Fruit fly (Drosophila melanogaster): Measurements from ENCODE around the gene Akap200.

The Akap200 gene

dm6 chr2L:8424662-8425208, 9.2 kb downstream of the Akap200 start (continued):
- TF ChIP-seq MBD-R2 (GFP tag; IDR thresholded peaks at IDR 0.05) (no peak), CG11696 (GFP tag; IDR thresholded peaks at IDR 0.05) (no peak), CG17612 (GFP tag; IDR thresholded peaks at IDR 0.05) (no peak), CG7987 (GFP tag; optimal IDR thresholded peaks at IDR 0.05) (no peak), CG13894 (tag; optimal IDR thresholded peaks at IDR 0.05) (peak; percentile 87), zen (tag; optimal IDR thresholded peaks at IDR 0.05) (no peak), ssp (GFP tag; IDR thresholded peaks at IDR 0.05) (no peak), ewg (GFP tag; optimal IDR thresholded peaks at IDR 0.05) (peak; percentile 78), trh (GFP tag; optimal IDR thresholded peaks at IDR 0.05) (no peak), tgo (GFP tag; IDR thresholded peaks at IDR 0.05) (no peak), wor (GFP tag; IDR thresholded peaks at IDR 0.05) (no peak), Deaf1 (tag; optimal IDR thresholded peaks at IDR 0.05) (peak; percentile 45), CG6854 (GFP tag; optimal IDR thresholded peaks at IDR 0.05) (no peak), Opbp (GFP tag; IDR thresholded peaks at IDR 0.05; ENCODE audit: partially characterized antibody) (no peak), sd (tag; optimal IDR thresholded peaks at IDR 0.05) (peak; percentile 39), CG17328 (GFP tag; IDR thresholded peaks at IDR 0.05) (no peak), CG13123 (GFP tag; optimal IDR thresholded peaks at IDR 0.05) (no peak), da (GFP tag; optimal IDR thresholded peaks at IDR 0.05) (no peak), E2f1 (GFP tag; IDR thresholded peaks at IDR 0.05) (no peak), CG6765 (GFP tag; optimal IDR thresholded peaks at IDR 0.05) (no peak), CG34422 (GFP tag; IDR thresholded peaks at IDR 0.05) (no peak; the same call in 2 of the 3 replicates), CG4360 (GFP tag; IDR thresholded peaks at IDR 0.05) (0 out of 2 replicates have a peak, but pooled peaks have one; percentile 11), chinmo (GFP tag; IDR thresholded peaks at IDR 0.05; ENCODE audit: partially characterized antibody) (0 out of 4 replicates have a peak, but pooled peaks have one; percentile 13), CG6272 (GFP tag; IDR thresholded peaks at IDR 0.05) (no peak), vvl (GFP tag; IDR thresholded peaks at IDR 0.05) (no peak), unc-4 (GFP tag; IDR thresholded peaks at IDR 0.05; ENCODE audit: partially characterized antibody) (no peak), Aef1 (GFP tag; IDR thresholded peaks at IDR 0.05) (no peak), Abd-B (GFP tag; optimal IDR thresholded peaks at IDR 0.05) (no peak), Hr3 (GFP tag; optimal IDR thresholded peaks at IDR 0.05) (no peak), CG10366 (GFP tag; IDR thresholded peaks at IDR 0.05) (no peak), CG7357 (GFP tag; IDR thresholded peaks at IDR 0.05) (no peak), HHEX (GFP tag; optimal IDR thresholded peaks at IDR 0.05) (no peak), crc (GFP tag; optimal IDR thresholded peaks at IDR 0.05) (no peak), odd (GFP tag; optimal IDR thresholded peaks at IDR 0.05) (no peak), ac (GFP tag; optimal IDR thresholded peaks at IDR 0.05) (no peak), br (optimal IDR thresholded peaks at IDR 0.05) (no peak), Hsf (GFP tag; optimal IDR thresholded peaks at IDR 0.05) (no peak), CTCF (GFP tag; optimal IDR thresholded peaks at IDR 0.05) (no peak), sug (tag; optimal IDR thresholded peaks at IDR 0.05) (no peak), CG3838 (GFP tag; optimal IDR thresholded peaks at IDR 0.05) (no peak), gem (tag; optimal IDR thresholded peaks at IDR 0.05) (no peak), bsh (GFP tag; optimal IDR thresholded peaks at IDR 0.05) (no peak), ap (GFP tag; IDR thresholded peaks at IDR 0.05) (0 out of 2 replicates have a peak, but pooled peaks have one; percentile 11), Dad (GFP tag; optimal IDR thresholded peaks at IDR 0.05) (no peak), lmd (GFP tag; IDR thresholded peaks at IDR 0.05) (no peak), CG6813 (GFP tag; optimal IDR thresholded peaks at IDR 0.05) (no peak), pita (GFP tag; optimal IDR thresholded peaks at IDR 0.05) (no peak), CG1529 (GFP tag; optimal IDR thresholded peaks at IDR 0.05) (no peak), Dip2 (GFP tag; IDR thresholded peaks at IDR 0.05) (no peak), chif (GFP tag; optimal IDR thresholded peaks at IDR 0.05) (no peak), klu (GFP tag; IDR thresholded peaks at IDR 0.05) (no peak), gsb-n (tag; optimal IDR thresholded peaks at IDR 0.05) (no peak), btn (GFP tag; optimal IDR thresholded peaks at IDR 0.05) (no peak)

All from whole organism, embryonic.